Worm (Caenorhabditis elegans): ENCODE data around the gene apc-10.

apc-10 gene

DNA sequence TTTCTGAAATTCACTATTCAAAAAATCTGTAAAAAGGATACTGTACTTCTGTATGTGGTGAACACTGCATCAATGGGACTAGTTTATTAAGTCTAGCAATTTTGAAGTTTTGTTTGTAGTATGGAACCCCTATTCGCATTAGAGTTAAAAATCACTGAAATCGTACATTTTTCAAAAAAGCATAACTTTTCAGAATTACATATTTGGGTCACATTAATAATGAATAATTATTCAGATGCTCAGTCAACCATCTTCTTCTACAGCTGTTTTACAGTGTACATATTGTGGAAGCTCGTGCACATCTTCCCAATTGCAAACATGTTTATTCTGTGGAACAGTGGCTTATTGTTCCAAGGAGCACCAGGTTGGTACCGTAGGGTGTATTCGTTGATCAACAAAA, 42.6 kb upstream of the apc-10 start:
- TF ChIP-seq ama-1 (optimal IDR thresholded peaks at IDR 0.05): peak; percentile 61
- TF ChIP-seq mml-1 (tag; optimal IDR thresholded peaks at IDR 0.05): no peak
- TF ChIP-seq ceh-9 (tag; optimal IDR thresholded peaks at IDR 0.05): no peak
- no peak for TF ChIP-seq fkh-10 (GFP tag; optimal IDR thresholded peaks at IDR 0.05)
- TF ChIP-seq eor-1 (tag; optimal IDR thresholded peaks at IDR 0.05): no peak

DNA sequence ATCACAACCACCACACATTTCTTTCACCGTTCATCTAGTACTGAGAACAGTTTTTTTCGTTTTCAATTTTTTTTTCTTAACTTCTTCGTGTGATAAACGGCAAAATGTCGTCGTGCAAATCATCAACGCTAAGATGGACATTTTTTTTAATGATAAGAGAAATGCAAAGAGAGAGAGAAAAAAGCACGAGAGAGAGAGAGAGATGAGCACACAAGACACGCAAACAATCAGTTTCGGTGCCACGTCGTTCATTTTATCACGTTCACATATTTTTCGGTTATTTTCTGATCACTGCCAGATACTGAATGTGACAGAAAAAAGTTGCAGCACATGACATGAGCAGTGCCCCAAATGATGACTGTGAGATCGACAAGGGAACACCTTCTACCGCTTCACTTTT, 42.0 kb upstream of the apc-10 start, which contains the start of gene egl-9:
Gene egl-9, plus strand, starts transcription at position 328 of the 400 bp plus-strand sequence.
- TF ChIP-seq egl-5 (tag; optimal IDR thresholded peaks at IDR 0.05) (no peak), pha-4 (tag; optimal IDR thresholded peaks at IDR 0.05) (peak; percentile 70), nhr-76 (tag; optimal IDR thresholded peaks at IDR 0.05) (no peak), ama-1 (optimal IDR thresholded peaks at IDR 0.05) (peak; percentile 84), pqm-1 (tag; optimal IDR thresholded peaks at IDR 0.05) (peak; percentile 61), ceh-82 (tag; optimal IDR thresholded peaks at IDR 0.05) (no peak), mml-1 (tag; optimal IDR thresholded peaks at IDR 0.05) (no peak), elt-2 (tag; optimal IDR thresholded peaks at IDR 0.05) (peak; percentile 83), ceh-16 (tag; optimal IDR thresholded peaks at IDR 0.05) (no peak), nhr-43 (tag; optimal IDR thresholded peaks at IDR 0.05; ENCODE audit: poor library complexity, severe bottlenecking) (no peak), nhr-25 (tag; optimal IDR thresholded peaks at IDR 0.05) (no peak), nfya-1 (tag; optimal IDR thresholded peaks at IDR 0.05; ENCODE audit: insufficient read depth) (peak; percentile 31)

DNA sequence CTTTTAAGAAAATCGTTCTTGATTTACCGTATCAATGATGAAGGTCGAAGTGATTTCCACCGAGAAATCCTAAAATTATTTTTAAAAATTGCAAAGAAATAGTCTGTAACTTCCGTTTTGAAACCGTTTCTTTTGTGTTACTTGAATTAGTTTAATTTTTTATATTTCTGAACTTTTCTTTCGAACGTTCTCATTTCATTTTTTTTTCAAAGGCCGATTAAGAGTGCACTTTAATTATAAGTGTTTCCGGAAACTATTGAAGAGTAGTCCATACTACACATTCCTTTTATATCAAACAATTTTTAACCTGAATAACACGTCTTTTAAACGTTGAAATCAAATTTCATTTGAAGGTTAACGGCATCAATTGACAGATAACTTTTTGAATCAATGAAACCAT, 41.5 kb upstream of the apc-10 start:
- TF ChIP-seq pha-4 (tag; optimal IDR thresholded peaks at IDR 0.05) (no peak), R02D3.7 (tag; optimal IDR thresholded peaks at IDR 0.05) (no peak), fos-1 (tag; optimal IDR thresholded peaks at IDR 0.05) (no peak), ceh-9 (tag; optimal IDR thresholded peaks at IDR 0.05) (no peak), zag-1 (tag; optimal IDR thresholded peaks at IDR 0.05) (no peak), jun-1 (tag; optimal IDR thresholded peaks at IDR 0.05) (no peak), eor-1 (tag; optimal IDR thresholded peaks at IDR 0.05) (no peak), mdl-1 (tag; optimal IDR thresholded peaks at IDR 0.05) (no peak), nhr-12 (tag; optimal IDR thresholded peaks at IDR 0.05) (no peak), daf-12 (tag; optimal IDR thresholded peaks at IDR 0.05) (no peak), elt-1 (tag; optimal IDR thresholded peaks at IDR 0.05) (no peak), snpc-4 (tag; optimal IDR thresholded peaks at IDR 0.05) (no peak), nhr-43 (tag; optimal IDR thresholded peaks at IDR 0.05; ENCODE audit: poor library complexity, severe bottlenecking) (no peak), ztf-11 (tag; optimal IDR thresholded peaks at IDR 0.05) (no peak), lin-15B (tag; optimal IDR thresholded peaks at IDR 0.05) (no peak), egl-27 (tag; optimal IDR thresholded peaks at IDR 0.05) (no peak), nhr-23 (tag; optimal IDR thresholded peaks at IDR 0.05) (no peak)

DNA sequence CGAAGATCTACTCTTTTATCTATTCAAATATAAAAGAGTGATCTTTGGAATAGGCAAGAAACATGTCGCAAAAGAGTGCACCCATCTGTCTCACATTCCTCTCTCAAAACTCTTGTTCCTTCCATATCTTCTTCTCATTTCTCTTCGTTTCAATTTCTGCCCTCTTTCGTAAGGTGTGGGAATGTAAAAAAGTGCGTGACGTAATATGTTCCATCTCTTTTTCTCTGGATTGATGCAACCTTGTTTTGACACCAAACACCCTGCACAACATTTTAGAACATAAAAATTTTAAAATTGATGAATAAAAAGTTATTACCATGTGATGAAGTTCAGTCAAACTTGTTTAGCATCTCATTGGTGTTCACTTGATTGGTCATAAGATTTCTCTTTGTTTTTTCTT, 41.0 kb upstream of the apc-10 start:
- TF ChIP-seq zag-1 (tag; optimal IDR thresholded peaks at IDR 0.05) (no peak), nhr-76 (tag; optimal IDR thresholded peaks at IDR 0.05) (no peak), nfya-1 (tag; optimal IDR thresholded peaks at IDR 0.05; ENCODE audit: insufficient read depth) (peak; percentile 20), egl-5 (tag; optimal IDR thresholded peaks at IDR 0.05) (no peak), sea-2 (GFP tag; optimal IDR thresholded peaks at IDR 0.05) (no peak), tbx-2 (tag; optimal IDR thresholded peaks at IDR 0.05) (no peak), skn-1 (tag; optimal IDR thresholded peaks at IDR 0.05) (no peak), mml-1 (tag; optimal IDR thresholded peaks at IDR 0.05) (no peak)

DNA sequence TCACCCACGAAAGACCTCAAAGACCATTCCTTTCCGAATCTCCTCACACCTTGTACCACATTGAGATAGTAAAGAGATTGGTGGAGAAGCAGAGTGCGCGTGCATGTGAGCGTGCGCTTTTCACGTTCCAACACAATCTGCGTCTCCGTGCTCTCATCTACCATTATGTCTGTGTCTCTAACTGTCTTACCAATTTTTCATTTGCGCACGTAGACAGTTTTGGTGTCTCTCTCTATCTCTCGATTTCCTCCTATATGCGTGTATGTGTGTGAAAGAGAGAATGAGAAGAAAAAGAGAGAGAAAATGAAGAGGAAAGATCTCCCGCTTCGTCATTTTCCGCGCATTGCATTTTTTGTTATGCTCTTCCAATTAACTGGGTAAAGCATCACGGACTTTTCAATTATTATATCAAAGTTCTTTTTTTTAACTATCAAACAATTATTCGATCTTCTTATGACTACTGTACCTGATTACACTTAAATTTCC, 40.5 kb upstream of the apc-10 start:
- TF ChIP-seq zag-1 (tag; optimal IDR thresholded peaks at IDR 0.05) (peak; percentile 58), ZK546.5 (tag; optimal IDR thresholded peaks at IDR 0.05) (no peak), nhr-28 (tag; optimal IDR thresholded peaks at IDR 0.05) (no peak), egl-5 (tag; optimal IDR thresholded peaks at IDR 0.05) (peak; percentile 85), nhr-23 (tag; optimal IDR thresholded peaks at IDR 0.05) (peak; percentile 96), nhr-11 (tag; optimal IDR thresholded peaks at IDR 0.05) (peak; percentile 92), nhr-237 (tag; optimal IDR thresholded peaks at IDR 0.05) (no peak), nhr-12 (tag; optimal IDR thresholded peaks at IDR 0.05) (no peak), ztf-11 (tag; optimal IDR thresholded peaks at IDR 0.05) (no peak), sea-2 (GFP tag; optimal IDR thresholded peaks at IDR 0.05) (no peak), R02D3.7 (tag; optimal IDR thresholded peaks at IDR 0.05) (peak; percentile 78), lsy-12 (tag; optimal IDR thresholded peaks at IDR 0.05) (peak; percentile 91), nhr-43 (tag; optimal IDR thresholded peaks at IDR 0.05; ENCODE audit: poor library complexity, severe bottlenecking) (peak; percentile 93), elt-2 (tag; optimal IDR thresholded peaks at IDR 0.05) (peak; percentile 85), hmg-11 (tag; optimal IDR thresholded peaks at IDR 0.05) (peak; percentile 87), eor-1 (tag; optimal IDR thresholded peaks at IDR 0.05) (no peak), snpc-4 (tag; optimal IDR thresholded peaks at IDR 0.05) (peak; percentile 70), daf-12 (tag; optimal IDR thresholded peaks at IDR 0.05) (peak; percentile 22), nhr-76 (tag; optimal IDR thresholded peaks at IDR 0.05) (peak; percentile 65), unc-62 (GFP tag; optimal IDR thresholded peaks at IDR 0.05) (peak; percentile 86), nhr-67 (tag; optimal IDR thresholded peaks at IDR 0.05) (no peak), lin-15B (tag; optimal IDR thresholded peaks at IDR 0.05) (peak; percentile 73), egl-27 (tag; optimal IDR thresholded peaks at IDR 0.05) (peak; percentile 84), ceh-9 (tag; optimal IDR thresholded peaks at IDR 0.05) (no peak), skn-1 (tag; optimal IDR thresholded peaks at IDR 0.05) (peak; percentile 44), ceh-82 (tag; optimal IDR thresholded peaks at IDR 0.05) (peak; percentile 53), pqm-1 (tag; optimal IDR thresholded peaks at IDR 0.05) (peak; percentile 96), jun-1 (tag; optimal IDR thresholded peaks at IDR 0.05) (peak; percentile 94), nfya-1 (tag; optimal IDR thresholded peaks at IDR 0.05; ENCODE audit: insufficient read depth) (peak; percentile 95), ceh-16 (tag; optimal IDR thresholded peaks at IDR 0.05) (peak; percentile 28), ceh-28 (tag; optimal IDR thresholded peaks at IDR 0.05) (peak; percentile 87), fos-1 (tag; optimal IDR thresholded peaks at IDR 0.05) (peak; percentile 79), ama-1 (optimal IDR thresholded peaks at IDR 0.05) (peak; percentile 82), mml-1 (tag; optimal IDR thresholded peaks at IDR 0.05) (peak; percentile 72)
